Worm (Caenorhabditis elegans): Measurements from ENCODE around the gene R03C1.1.

R03C1.1 gene

DNA sequence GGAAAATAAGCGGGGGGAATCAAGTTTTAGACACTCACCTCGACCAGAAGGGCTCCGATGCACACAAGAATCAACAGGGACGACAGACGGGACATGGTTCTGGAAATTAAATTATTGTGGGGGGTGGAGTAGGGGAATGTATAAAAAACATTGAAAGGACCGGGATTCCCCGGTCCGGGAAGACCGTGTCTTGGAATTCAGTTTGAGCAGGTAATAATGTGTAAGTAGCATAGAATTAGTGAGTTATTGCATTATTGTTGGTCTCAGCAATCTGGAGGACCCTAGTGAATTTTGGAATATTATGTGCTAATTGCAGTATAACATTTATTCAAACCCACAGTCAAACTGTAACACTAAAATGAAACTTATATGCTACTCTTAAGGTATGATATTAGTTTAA is at the start of gene R03C1.1:
R03C1.1 (minus strand) TSS at position 101 of the 400 bp plus-strand sequence.
- TF ChIP-seq pha-4 (tag; optimal IDR thresholded peaks at IDR 0.05) (no peak), ceh-43 (GFP tag; optimal IDR thresholded peaks at IDR 0.05) (no peak), nhr-28 (tag; optimal IDR thresholded peaks at IDR 0.05) (no peak), flh-1 (GFP tag; optimal IDR thresholded peaks at IDR 0.05) (no peak), sptf-1 (tag; optimal IDR thresholded peaks at IDR 0.05) (no peak), blmp-1 (tag; optimal IDR thresholded peaks at IDR 0.05) (no peak), mab-5 (tag; optimal IDR thresholded peaks at IDR 0.05) (no peak), mep-1 (tag; optimal IDR thresholded peaks at IDR 0.05) (no peak), tbx-8 (GFP tag; optimal IDR thresholded peaks at IDR 0.05) (no peak), ceh-83 (GFP tag; optimal IDR thresholded peaks at IDR 0.05) (no peak), drap-1 (GFP tag; optimal IDR thresholded peaks at IDR 0.05) (no peak)

DNA sequence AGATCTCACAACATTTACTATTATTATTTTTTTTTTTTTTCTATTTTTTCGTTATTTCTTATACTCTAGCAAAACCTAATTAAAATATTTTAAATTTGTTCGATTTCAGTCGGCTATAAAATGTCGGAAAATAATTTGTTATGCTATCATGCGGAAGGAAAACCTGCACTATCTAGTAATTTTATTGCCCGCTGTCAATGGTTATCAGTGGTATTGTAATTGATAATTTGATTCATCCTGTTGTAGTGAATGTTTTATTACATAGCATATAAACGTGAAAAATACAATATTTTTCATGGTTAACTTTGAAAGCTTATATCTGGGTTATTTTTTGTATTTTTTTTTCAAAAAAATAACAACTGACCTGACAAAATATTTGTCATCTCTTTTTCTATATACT is 49.1 kb upstream of the R03C1.1 start:
- TF ChIP-seq ceh-43 (GFP tag; optimal IDR thresholded peaks at IDR 0.05), result no peak
- TF ChIP-seq unc-39 (tag; optimal IDR thresholded peaks at IDR 0.05), result no peak
- TF ChIP-seq snpc-4 (tag; optimal IDR thresholded peaks at IDR 0.05), result no peak
- no peak for TF ChIP-seq sptf-1 (tag; optimal IDR thresholded peaks at IDR 0.05)
- no peak for TF ChIP-seq unc-120 (tag; optimal IDR thresholded peaks at IDR 0.05; ENCODE audit: poor library complexity, severe bottlenecking)
- no peak for TF ChIP-seq ceh-83 (GFP tag; optimal IDR thresholded peaks at IDR 0.05)
- TF ChIP-seq zip-8 (tag; optimal IDR thresholded peaks at IDR 0.05), result no peak
- TF ChIP-seq lin-32 (GFP tag; optimal IDR thresholded peaks at IDR 0.05), result no peak
- no peak for TF ChIP-seq blmp-1 (tag; optimal IDR thresholded peaks at IDR 0.05)
- no peak for TF ChIP-seq cnd-1 (tag; optimal IDR thresholded peaks at IDR 0.05)
- TF ChIP-seq drap-1 (GFP tag; optimal IDR thresholded peaks at IDR 0.05), result no peak

DNA sequence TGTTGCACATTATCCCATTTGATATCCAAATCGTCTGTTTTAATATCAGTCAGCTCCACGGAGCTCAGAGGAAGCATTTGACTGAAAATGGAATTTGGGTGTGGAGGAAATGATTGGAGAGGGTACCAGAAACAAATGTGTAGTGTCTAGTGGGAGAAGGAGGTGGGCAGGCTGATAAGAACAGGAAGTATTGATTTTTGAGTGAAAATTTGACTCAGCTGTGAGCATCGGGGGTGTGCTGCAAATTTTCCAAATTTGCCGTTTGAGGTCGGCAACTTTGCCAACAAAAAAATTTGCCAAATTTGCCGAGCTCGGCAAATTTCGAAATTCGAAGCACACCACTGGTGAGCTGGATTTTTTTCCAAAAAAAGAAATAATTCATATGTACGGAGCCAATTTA is 47.9 kb upstream of the R03C1.1 start, which contains the start of gene Y53F4B.1:
Y53F4B.1 (minus strand) TSS at position 101 of the 400 bp plus-strand sequence.
- no peak for TF ChIP-seq elt-3 (tag; optimal IDR thresholded peaks at IDR 0.05)
- TF ChIP-seq ztf-11 (tag; optimal IDR thresholded peaks at IDR 0.05), result no peak
- no peak for TF ChIP-seq nhr-2 (tag; optimal IDR thresholded peaks at IDR 0.05)
- no peak for TF ChIP-seq tbx-8 (GFP tag; optimal IDR thresholded peaks at IDR 0.05)
- no peak for TF ChIP-seq bed-3 (GFP tag; optimal IDR thresholded peaks at IDR 0.05)
- TF ChIP-seq zip-8 (tag; optimal IDR thresholded peaks at IDR 0.05), result no peak
- TF ChIP-seq ham-2 (GFP tag; optimal IDR thresholded peaks at IDR 0.05), result no peak
- no peak for TF ChIP-seq ceh-83 (GFP tag; optimal IDR thresholded peaks at IDR 0.05)
- TF ChIP-seq ceh-43 (GFP tag; optimal IDR thresholded peaks at IDR 0.05), result no peak
- no peak for TF ChIP-seq M03D4.4 (tag; optimal IDR thresholded peaks at IDR 0.05)
- TF ChIP-seq sptf-1 (tag; optimal IDR thresholded peaks at IDR 0.05), result no peak

DNA sequence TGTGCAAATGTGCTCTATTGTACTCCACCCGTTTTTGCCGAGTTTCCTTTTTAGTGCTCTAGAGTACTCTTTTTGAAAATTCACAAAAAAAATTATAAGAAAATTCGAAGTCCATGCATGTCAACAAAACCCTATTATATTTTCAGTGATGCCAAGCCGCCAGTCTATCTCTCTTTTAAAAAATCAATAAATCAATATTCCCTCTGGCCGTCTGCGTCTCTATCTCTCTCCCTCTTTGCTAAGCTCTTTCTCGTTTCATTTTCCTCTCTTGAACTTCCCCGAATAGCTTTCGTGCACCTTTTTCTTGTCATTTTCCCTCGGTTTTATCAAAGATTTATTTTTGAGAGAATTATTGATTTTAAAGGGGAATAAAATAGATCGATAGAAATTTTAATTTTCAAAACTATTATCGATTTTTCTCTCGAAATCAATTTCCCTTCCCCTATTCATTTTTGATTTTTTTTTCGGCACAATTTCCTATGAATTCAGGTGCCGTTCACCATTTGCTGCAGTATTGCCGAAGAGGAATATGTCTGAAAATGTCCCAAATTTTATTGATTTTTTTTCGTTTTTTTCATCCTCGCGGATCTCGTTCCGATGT is 42.4 kb upstream of the R03C1.1 start:
- TF ChIP-seq ceh-39 (tag; optimal IDR thresholded peaks at IDR 0.05), result no peak
- no peak for TF ChIP-seq tbx-8 (GFP tag; optimal IDR thresholded peaks at IDR 0.05)
- TF ChIP-seq elt-1 (tag; optimal IDR thresholded peaks at IDR 0.05; ENCODE audit: borderline replicate concordance, insufficient read depth), result no peak
- TF ChIP-seq bed-3 (GFP tag; optimal IDR thresholded peaks at IDR 0.05), result no peak
- no peak for TF ChIP-seq ces-1 (GFP tag; optimal IDR thresholded peaks at IDR 0.05)
- no peak for TF ChIP-seq drap-1 (GFP tag; optimal IDR thresholded peaks at IDR 0.05)
- TF ChIP-seq nhr-2 (tag; optimal IDR thresholded peaks at IDR 0.05), result no peak
- no peak for TF ChIP-seq nhr-28 (tag; optimal IDR thresholded peaks at IDR 0.05)
- TF ChIP-seq nhr-12 (tag; optimal IDR thresholded peaks at IDR 0.05), result no peak
- no peak for TF ChIP-seq mep-1 (tag; optimal IDR thresholded peaks at IDR 0.05)
- TF ChIP-seq unc-120 (tag; optimal IDR thresholded peaks at IDR 0.05; ENCODE audit: poor library complexity, severe bottlenecking), result no peak

DNA sequence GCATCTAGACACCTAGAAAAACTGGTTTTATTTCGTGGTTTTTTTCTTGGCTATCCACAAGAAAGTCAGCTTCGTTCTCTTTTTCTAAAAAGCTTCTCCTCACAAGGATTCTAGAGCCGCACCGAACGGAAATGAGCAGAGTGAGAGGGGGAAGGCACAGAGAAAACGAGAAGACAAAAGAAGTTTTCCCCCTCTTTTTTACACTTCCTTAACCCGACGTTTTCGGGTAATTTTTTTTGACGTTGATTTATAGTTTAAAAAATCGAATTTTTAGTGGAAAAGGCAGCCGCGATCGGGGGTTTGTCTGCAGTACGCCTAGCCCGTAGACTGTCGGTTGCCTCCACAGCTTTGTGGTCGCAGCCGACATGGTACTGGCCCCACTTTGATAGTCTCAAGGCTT is 36.3 kb upstream of the R03C1.1 start:
- no peak for TF ChIP-seq ham-2 (GFP tag; optimal IDR thresholded peaks at IDR 0.05)
- peak; percentile 15 for TF ChIP-seq ces-1 (GFP tag; optimal IDR thresholded peaks at IDR 0.05)
- no peak for TF ChIP-seq mab-5 (tag; optimal IDR thresholded peaks at IDR 0.05)
- no peak for TF ChIP-seq ceh-83 (GFP tag; optimal IDR thresholded peaks at IDR 0.05)
- TF ChIP-seq mls-2 (tag; optimal IDR thresholded peaks at IDR 0.05), result no peak

DNA sequence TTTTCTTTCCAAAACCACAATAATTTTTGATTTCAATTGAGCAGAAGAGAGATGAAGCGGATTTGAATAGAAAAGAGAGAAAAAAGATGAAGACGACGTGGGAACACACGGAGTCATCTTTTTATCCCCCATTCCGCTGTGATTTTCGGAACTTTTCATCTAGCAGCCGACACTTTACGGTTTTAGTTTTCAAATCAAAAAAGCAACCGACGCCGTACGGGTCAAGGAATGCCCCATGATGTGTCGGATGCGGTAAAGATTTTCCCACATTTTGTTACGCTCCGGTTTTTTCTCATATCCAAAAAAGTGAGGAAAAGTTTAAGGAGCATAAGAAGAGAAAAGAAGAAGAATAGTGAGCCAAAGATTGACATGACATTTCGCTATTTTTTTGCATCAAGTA is 35.3 kb upstream of the R03C1.1 start:
- TF ChIP-seq ceh-83 (GFP tag; optimal IDR thresholded peaks at IDR 0.05) (no peak), lin-32 (GFP tag; optimal IDR thresholded peaks at IDR 0.05) (no peak), nhr-237 (tag; optimal IDR thresholded peaks at IDR 0.05) (no peak), M03D4.4 (tag; optimal IDR thresholded peaks at IDR 0.05) (no peak), unc-62 (GFP tag; optimal IDR thresholded peaks at IDR 0.05) (no peak), ceh-39 (tag; optimal IDR thresholded peaks at IDR 0.05) (no peak), nhr-12 (tag; optimal IDR thresholded peaks at IDR 0.05) (no peak), mls-2 (tag; optimal IDR thresholded peaks at IDR 0.05) (no peak), hlh-1 (tag; optimal IDR thresholded peaks at IDR 0.05) (no peak), sem-2 (GFP tag; optimal IDR thresholded peaks at IDR 0.05) (no peak), nhr-2 (tag; optimal IDR thresholded peaks at IDR 0.05) (no peak), unc-39 (tag; optimal IDR thresholded peaks at IDR 0.05) (no peak), blmp-1 (tag; optimal IDR thresholded peaks at IDR 0.05) (no peak), ces-1 (GFP tag; optimal IDR thresholded peaks at IDR 0.05) (no peak), nhr-76 (tag; optimal IDR thresholded peaks at IDR 0.05) (no peak), ceh-43 (GFP tag; optimal IDR thresholded peaks at IDR 0.05) (no peak), lin-13 (tag; optimal IDR thresholded peaks at IDR 0.05) (no peak), mep-1 (tag; optimal IDR thresholded peaks at IDR 0.05) (no peak), sptf-1 (tag; optimal IDR thresholded peaks at IDR 0.05) (no peak)

Data from whole organism, mixed stage, embryonic.